Fruit fly (Drosophila melanogaster): Measurements from ENCODE around the gene CG6299.

- TF ChIP-seq CG5204 (GFP tag; optimal IDR thresholded peaks at IDR 0.05) (no peak), ovo (GFP tag; optimal IDR thresholded peaks at IDR 0.05) (no peak), CG7101 (tag; optimal IDR thresholded peaks at IDR 0.05) (no peak), toe (GFP tag; optimal IDR thresholded peaks at IDR 0.05) (no peak), CG7045 (GFP tag; optimal IDR thresholded peaks at IDR 0.05) (no peak), CG14711 (tag; optimal IDR thresholded peaks at IDR 0.05) (no peak), Mnt (GFP tag; optimal IDR thresholded peaks at IDR 0.05) (no peak), bab1 (GFP tag; optimal IDR thresholded peaks at IDR 0.05) (no peak), CG1620 (GFP tag; optimal IDR thresholded peaks at IDR 0.05) (no peak), tj (GFP tag; optimal IDR thresholded peaks at IDR 0.05) (no peak)
These were observed 20.7 kb downstream of the CG6299 start for dm6 chrX:15483010-15483802.
